Fruit fly (Drosophila melanogaster) whole organism, embryonic: Measurements from ENCODE around the gene Pss.

ENCODE experiments used
- B-H1 ChIP-seq: fragments of 200-800 bp; sonication (Bioruptor generic); IDR thresholded peaks from 3 replicates; pipeline ENCODE4 v1.3.6; 2022; ENCODE audit warnings: missing biosample characterization, missing genetic modification characterization
- CG10147 ChIP-seq: fragments of 200-800 bp; sonication (Bioruptor generic); optimal IDR thresholded peaks from 2 replicates; lab custom pipeline; 2019; ENCODE audit warnings: missing biosample characterization, mild to moderate bottlenecking, missing genetic modification characterization, moderate library complexity
- CG11247 ChIP-seq: fragments of 200-800 bp; sonication (Bioruptor generic); IDR thresholded peaks from 2 replicates; pipeline ENCODE4 v1.3.6; 2022; ENCODE audit warnings: missing biosample characterization, missing genetic modification characterization
- CG1233 ChIP-seq: fragments of 200-800 bp; sonication (Bioruptor generic); optimal IDR thresholded peaks from 4 replicates; lab custom pipeline; 2018; ENCODE audit warnings: missing biosample characterization, mild to moderate bottlenecking, missing genetic modification characterization
- CG13296 ChIP-seq: fragments of 200-800 bp; sonication (Bioruptor generic); optimal IDR thresholded peaks from 3 replicates; lab custom pipeline; 2018; ENCODE audit warnings: missing biosample characterization, mild to moderate bottlenecking, missing genetic modification characterization
- CG13424 ChIP-seq: fragments of 200-800 bp; sonication (Bioruptor generic); optimal IDR thresholded peaks from 2 replicates; lab custom pipeline; 2019; ENCODE audit warnings: missing biosample characterization, mild to moderate bottlenecking, missing genetic modification characterization, moderate library complexity
- CG1529 ChIP-seq: fragments of 200-800 bp; sonication (Bioruptor generic); optimal IDR thresholded peaks from 3 replicates; lab custom pipeline; 2018; ENCODE audit warnings: missing biosample characterization, missing genetic modification characterization
- CG15601 ChIP-seq: fragments of 200-800 bp; sonication (Bioruptor generic); optimal IDR thresholded peaks from 3 replicates; lab custom pipeline; 2019; ENCODE audit warnings: missing biosample characterization, mild to moderate bottlenecking, missing genetic modification characterization, moderate library complexity
- CG16813 ChIP-seq: fragments of 200-800 bp; sonication (Bioruptor generic); IDR thresholded peaks from 3 replicates; pipeline ENCODE4 v1.3.6; 2022; ENCODE audit warnings: missing biosample characterization, missing genetic modification characterization; ENCODE audit not compliant: partially characterized antibody
- CG17328 ChIP-seq: fragments of 200-800 bp; sonication (Bioruptor generic); IDR thresholded peaks from 2 replicates; pipeline ENCODE4 v1.3.6; 2022; ENCODE audit warnings: missing biosample characterization, missing genetic modification characterization
- CG18476 ChIP-seq: fragments of 200-800 bp; sonication (Bioruptor generic); optimal IDR thresholded peaks from 2 replicates; lab custom pipeline; 2016; ENCODE audit warnings: missing biosample characterization, mild to moderate bottlenecking, missing genetic modification characterization
- CG34224 ChIP-seq: fragments of 200-800 bp; sonication (Bioruptor generic); IDR thresholded peaks from 3 replicates; pipeline ENCODE4 v1.3.6; 2022; ENCODE audit warnings: missing biosample characterization, missing genetic modification characterization; ENCODE audit not compliant: partially characterized antibody
- CG4282 ChIP-seq: fragments of 200-800 bp; sonication (Bioruptor generic); optimal IDR thresholded peaks from 2 replicates; lab custom pipeline; 2016; ENCODE audit warnings: missing biosample characterization, missing genetic modification characterization
- CG4424 ChIP-seq: fragments of 200-800 bp; sonication (Bioruptor generic); optimal IDR thresholded peaks from 3 replicates; lab custom pipeline; 2016; ENCODE audit warnings: missing biosample characterization, missing genetic modification characterization
- CG5953 ChIP-seq: fragments of 200-800 bp; sonication (Bioruptor generic); IDR thresholded peaks from 2 replicates; pipeline ENCODE4 v1.3.6; 2022; ENCODE audit warnings: missing biosample characterization, missing genetic modification characterization
- CG6689 ChIP-seq: fragments of 200-800 bp; sonication (Bioruptor generic); IDR thresholded peaks from 2 replicates; pipeline ENCODE4 v1.3.6; 2022; ENCODE audit warnings: missing biosample characterization, missing genetic modification characterization
- CG6813 ChIP-seq: fragments of 200-800 bp; sonication (Bioruptor generic); optimal IDR thresholded peaks from 2 replicates; lab custom pipeline; 2017; ENCODE audit warnings: missing biosample characterization, missing genetic modification characterization, mild to moderate bottlenecking, moderate library complexity, missing genetic modification reagents
- CG9876 ChIP-seq: fragments of 200-800 bp; sonication (Bioruptor generic); optimal IDR thresholded peaks from 2 replicates; lab custom pipeline; 2016; ENCODE audit warnings: missing biosample characterization, missing genetic modification characterization
- Dll ChIP-seq: fragments of 200-800 bp; sonication (Bioruptor generic); IDR thresholded peaks from 4 replicates; pipeline ENCODE4 v1.3.6; 2022; ENCODE audit warnings: missing biosample characterization, missing genetic modification characterization; ENCODE audit not compliant: partially characterized antibody
- E2f2 ChIP-seq: fragments of 200-800 bp; sonication (Bioruptor generic); IDR thresholded peaks from 2 replicates; pipeline ENCODE4 v1.3.6; 2022; ENCODE audit warnings: missing biosample characterization, missing genetic modification characterization
- H15 ChIP-seq: fragments of 200-800 bp; sonication (Bioruptor generic); IDR thresholded peaks from 3 replicates; pipeline ENCODE4 v1.3.6; 2022; ENCODE audit warnings: missing biosample characterization, missing genetic modification characterization
- HLH4C ChIP-seq: fragments of 200-800 bp; sonication (Bioruptor generic); IDR thresholded peaks from 3 replicates; pipeline ENCODE4 v1.3.6; 2022; ENCODE audit warnings: missing biosample characterization, missing genetic modification characterization; ENCODE audit not compliant: partially characterized antibody
- HLH54F ChIP-seq: fragments of 200-800 bp; sonication (Bioruptor generic); optimal IDR thresholded peaks from 3 replicates; lab custom pipeline; 2016; ENCODE audit warnings: missing biosample characterization, missing genetic modification characterization
- HLHmδ ChIP-seq: fragments of 200-800 bp; sonication (Bioruptor generic); optimal IDR thresholded peaks from 2 replicates; lab custom pipeline; 2018; ENCODE audit warnings: missing biosample characterization, mild to moderate bottlenecking, missing genetic modification characterization, moderate library complexity
- Hey ChIP-seq: fragments of 200-800 bp; sonication (Bioruptor generic); optimal IDR thresholded peaks from 3 replicates; lab custom pipeline; 2018; ENCODE audit warnings: missing biosample characterization, mild to moderate bottlenecking, missing genetic modification characterization
- HmgZ ChIP-seq: fragments of 200-800 bp; sonication (Bioruptor generic); optimal IDR thresholded peaks from 2 replicates; lab custom pipeline; 2018; ENCODE audit warnings: missing biosample characterization, mild to moderate bottlenecking, missing genetic modification characterization
- Hr78 ChIP-seq, 2 experiments: fragments of 200-800 bp in 1 of 2; fragments of >200 bp in 1 of 2; sonication (Bioruptor generic) in 1 of 2; optimal IDR thresholded peaks; 2 replicates each; lab custom pipeline; 2017 to 2019; ENCODE audit warnings: missing biosample characterization in 2 of 2, missing genetic modification characterization in 2 of 2, mild to moderate bottlenecking in 1 of 2, moderate library complexity in 1 of 2
- Max ChIP-seq: fragments of 200-800 bp; sonication (Bioruptor generic); optimal IDR thresholded peaks from 2 replicates; lab custom pipeline; 2016; ENCODE audit warnings: missing biosample characterization, mild to moderate bottlenecking, missing genetic modification characterization
- PHDP ChIP-seq: fragments of 200-800 bp; sonication (Bioruptor generic); optimal IDR thresholded peaks from 3 replicates; lab custom pipeline; 2018; ENCODE audit warnings: missing biosample characterization, mild to moderate bottlenecking, missing genetic modification characterization, moderate library complexity
- Vsx1 ChIP-seq: fragments of 200-800 bp; sonication (Bioruptor generic); optimal IDR thresholded peaks from 2 replicates; lab custom pipeline; 2017; ENCODE audit warnings: missing biosample characterization, mild to moderate bottlenecking, missing genetic modification characterization, missing genetic modification reagents
- YL-1 ChIP-seq: fragments of 200-800 bp; sonication (Bioruptor generic); optimal IDR thresholded peaks from 3 replicates; lab custom pipeline; 2017; ENCODE audit warnings: missing biosample characterization, mild to moderate bottlenecking, missing genetic modification characterization
- ash1 ChIP-seq: fragments of 200-800 bp; sonication (Bioruptor generic); optimal IDR thresholded peaks from 2 replicates; lab custom pipeline; 2018; ENCODE audit warnings: missing biosample characterization, mild to moderate bottlenecking, missing genetic modification characterization
- bigmax ChIP-seq: fragments of 200-800 bp; sonication (Bioruptor generic); optimal IDR thresholded peaks from 2 replicates; lab custom pipeline; 2018; ENCODE audit warnings: missing biosample characterization, mild to moderate bottlenecking, missing genetic modification characterization
- btn ChIP-seq: fragments of 200-800 bp; sonication (Bioruptor generic); optimal IDR thresholded peaks from 2 replicates; lab custom pipeline; 2016; ENCODE audit warnings: missing biosample characterization, missing genetic modification characterization
- da ChIP-seq: fragments of 200-800 bp; sonication (Bioruptor generic); optimal IDR thresholded peaks from 2 replicates; lab custom pipeline; 2016; ENCODE audit warnings: missing biosample characterization, missing genetic modification characterization
- fd3F ChIP-seq: fragments of 200-800 bp; sonication (Bioruptor generic); optimal IDR thresholded peaks from 2 replicates; lab custom pipeline; 2018; ENCODE audit warnings: missing biosample characterization, mild to moderate bottlenecking, missing genetic modification characterization, moderate library complexity
- gem ChIP-seq: fragments of 200-800 bp; sonication (Bioruptor generic); optimal IDR thresholded peaks from 2 replicates; lab custom pipeline; 2019; ENCODE audit warnings: missing biosample characterization, mild to moderate bottlenecking, missing genetic modification characterization, moderate library complexity
- inv ChIP-seq: fragments of 200-800 bp; sonication (Bioruptor generic); IDR thresholded peaks from 2 replicates; pipeline ENCODE4 v1.3.6; 2022; ENCODE audit warnings: missing biosample characterization, missing genetic modification characterization; ENCODE audit not compliant: partially characterized antibody
- knrl ChIP-seq: fragments of 200-800 bp; sonication (Bioruptor generic); IDR thresholded peaks from 3 replicates; pipeline ENCODE4 v1.3.6; 2022; ENCODE audit warnings: missing biosample characterization, missing genetic modification characterization; ENCODE audit not compliant: partially characterized antibody
- p53 ChIP-seq: fragments of 200-800 bp; sonication (Bioruptor generic); optimal IDR thresholded peaks from 2 replicates; lab custom pipeline; 2016; ENCODE audit warnings: missing biosample characterization, missing genetic modification characterization
- peb ChIP-seq: fragments of 200-800 bp; sonication (Bioruptor generic); IDR thresholded peaks from 2 replicates; pipeline ENCODE4 v1.3.6; 2022; ENCODE audit warnings: missing biosample characterization, missing genetic modification characterization
- pnt ChIP-seq: fragments of 200-800 bp; sonication (Bioruptor generic); optimal IDR thresholded peaks from 3 replicates; lab custom pipeline; 2016; ENCODE audit warnings: missing biosample characterization, missing genetic modification characterization
- pum ChIP-seq: fragments of 200-800 bp; sonication (Bioruptor generic); optimal IDR thresholded peaks from 2 replicates; lab custom pipeline; 2016; ENCODE audit warnings: missing biosample characterization, missing genetic modification characterization
- unpg ChIP-seq: fragments of 200-800 bp; sonication (Bioruptor generic); optimal IDR thresholded peaks from 3 replicates; lab custom pipeline; 2018; ENCODE audit warnings: missing biosample characterization, mild to moderate bottlenecking, missing genetic modification characterization, moderate library complexity

Gene Pss

dm6 chr3L:20540182-20540974 is 14.4 kb upstream of the Pss start, which contains the start of gene Rcd2 (continued):
- TF ChIP-seq CG13424 (peak; percentile 87), HLHmδ (no peak), inv (peak; percentile 74), p53 (no peak), CG6813 (GFP tag; lab: Kevin White, UChicago) (peak; percentile 73), CG1233 (GFP tag; lab: Kevin White, UChicago) (peak; percentile 87), YL-1 (GFP tag; lab: Kevin White, UChicago) (peak; percentile 49), HLH54F (peak; percentile 36), Dll (peak; percentile 90), HLH4C (GFP tag; lab: Robert Waterston, UW) (peak; percentile 86), CG1529 (GFP tag; lab: Kevin White, UChicago) (peak; percentile 50), peb (peak; percentile 17; the same call in 1 of the 2 replicates), pnt (no peak), CG9876 (GFP tag; lab: Kevin White, UChicago) (no peak), CG18476 (GFP tag; lab: Kevin White, UChicago) (peak; percentile 67), CG4424 (peak; percentile 42), CG17328 (GFP tag; lab: Robert Waterston, UW) (peak; percentile 62; the same call in 1 of the 2 replicates), Hey (no peak), Vsx1 (GFP tag; lab: Kevin White, UChicago) (peak; percentile 74), CG4282 (no peak), H15 (peak; percentile 62; the same call in 2 of the 3 replicates), da (GFP tag; lab: Kevin White, UChicago) (no peak), HmgZ (tag; lab: Kevin White, UChicago) (peak; percentile 88), unpg (GFP tag; lab: Kevin White, UChicago) (peak; percentile 90), fd3F (GFP tag; lab: Kevin White, UChicago) (peak; percentile 84), CG10147 (GFP tag; lab: Kevin White, UChicago) (peak; percentile 93), PHDP (tag; lab: Kevin White, UChicago) (peak; percentile 94), bigmax (GFP tag; lab: Kevin White, UChicago) (no peak), CG6689 (GFP tag; lab: Robert Waterston, UW) (peak; percentile 72), E2f2 (GFP tag; lab: Robert Waterston, UW) (no peak), knrl (GFP tag; lab: Robert Waterston, UW) (peak; percentile 86), btn (no peak), pum (peak; percentile 41), B-H1 (GFP tag; lab: Robert Waterston, UW) (peak; percentile 60), CG5953 (GFP tag; lab: Robert Waterston, UW) (no peak), CG16813 (GFP tag; lab: Robert Waterston, UW) (peak; percentile 68; the same call in 2 of the 3 replicates), CG13296 (peak; percentile 95), ash1 (GFP tag; lab: Kevin White, UChicago) (no peak), CG15601 (tag; lab: Kevin White, UChicago) (peak; percentile 63), Hr78 (GFP tag; optimal IDR thresholded peaks at IDR 0.05; lab: Kevin White, UChicago) (peak in 1 of 2 experiments; percentile 99), CG34224 (GFP tag; lab: Robert Waterston, UW) (peak; percentile 95), gem (tag; lab: Kevin White, UChicago) (peak; percentile 93), Max (no peak), CG11247 (GFP tag; lab: Robert Waterston, UW) (peak; percentile 66; the same call in 1 of the 2 replicates)
